Worm (Caenorhabditis elegans) whole organism, L3 larva: Measurements from ENCODE around the gene sup-26.

Source experiments
- R02D3.7 ChIP-seq: fragments of 150-350 bp; optimal IDR thresholded peaks from 2 replicates; lab custom pipeline; 2014; ENCODE audit warnings: missing biosample characterization, missing genetic modification characterization
- ama-1 ChIP-seq: fragments of 150-350 bp; optimal IDR thresholded peaks from 2 replicates; lab custom pipeline; 2018
- ceh-16 ChIP-seq: sonication (generic microtip); optimal IDR thresholded peaks from 2 replicates; lab custom pipeline; 2017; ENCODE audit warnings: missing biosample characterization, missing genetic modification characterization
- eor-1 ChIP-seq, 2 experiments: fragments of 150-350 bp; optimal IDR thresholded peaks; 2 replicates each; lab custom pipeline; 2014 to 2018; ENCODE audit warnings: missing biosample characterization in 2 of 2, missing genetic modification characterization in 2 of 2
- lin-15B ChIP-seq: fragments of 150-350 bp; optimal IDR thresholded peaks from 2 replicates; lab custom pipeline; 2014; ENCODE audit warnings: missing biosample characterization, missing genetic modification characterization
- mml-1 ChIP-seq: fragments of 150-350 bp; sonication (generic microtip); optimal IDR thresholded peaks from 3 replicates; lab custom pipeline; 2014; ENCODE audit warnings: missing biosample characterization, missing genetic modification characterization
- nhr-11 ChIP-seq: fragments of 150-350 bp; optimal IDR thresholded peaks from 2 replicates; lab custom pipeline; 2014; ENCODE audit warnings: missing biosample characterization, missing genetic modification characterization
- nhr-237 ChIP-seq: fragments of 150-350 bp; optimal IDR thresholded peaks from 2 replicates; lab custom pipeline; 2014; ENCODE audit warnings: missing biosample characterization, missing genetic modification characterization
- nhr-76 ChIP-seq: fragments of 150-350 bp; sonication (generic microtip); optimal IDR thresholded peaks from 5 replicates; lab custom pipeline; 2014; ENCODE audit warnings: missing biosample characterization, missing genetic modification characterization
- pqm-1 ChIP-seq: fragments of 150-350 bp; optimal IDR thresholded peaks from 2 replicates; lab custom pipeline; 2017; ENCODE audit warnings: missing biosample characterization, missing genetic modification characterization, inconsistent platforms
- unc-62 ChIP-seq: fragments of 150-350 bp; sonication (generic microtip); optimal IDR thresholded peaks from 4 replicates; lab custom pipeline; 2014; ENCODE audit warnings: missing biosample characterization, missing genetic modification reagents, missing genetic modification characterization
- ztf-11 ChIP-seq: fragments of 150-350 bp; optimal IDR thresholded peaks from 2 replicates; lab custom pipeline; 2014; ENCODE audit warnings: missing biosample characterization, missing genetic modification characterization

- TF ChIP-seq mml-1 (tag; lab: Kevin White, UChicago): no peak
- no peak for TF ChIP-seq nhr-11 (tag; lab: Kevin White, UChicago)
- no peak for TF ChIP-seq nhr-237 (tag; lab: Kevin White, UChicago)
- no peak for TF ChIP-seq ceh-16
- TF ChIP-seq lin-15B: no peak
- no peak for TF ChIP-seq eor-1 (tag; optimal IDR thresholded peaks at IDR 0.05; lab: Kevin White, UChicago)
- TF ChIP-seq nhr-76 (tag; lab: Kevin White, UChicago): no peak
- no peak for TF ChIP-seq ztf-11 (tag; lab: Kevin White, UChicago)
- no peak for TF ChIP-seq R02D3.7 (tag; lab: Kevin White, UChicago)
- no peak for TF ChIP-seq ama-1 (lab: Kevin White, UChicago)
- TF ChIP-seq unc-62 (GFP tag; lab: Kevin White, UChicago): no peak
- no peak for TF ChIP-seq pqm-1 (tag; lab: Kevin White, UChicago)
Measured at ce11 chrIII:4287379-4287778, 7.4 kb upstream of the sup-26 start, which contains the start of gene R10E4.3.
